Fruit fly (Drosophila melanogaster) whole organism, embryonic: ENCODE results near the gene GC.

Experiments
- ATbp ChIP-seq: fragments of 200-800 bp; sonication (Bioruptor generic); optimal IDR thresholded peaks from 2 replicates; lab custom pipeline; 2017; ENCODE audit warnings: missing biosample characterization, mild to moderate bottlenecking, missing genetic modification characterization, missing genetic modification reagents
- Atf-2 ChIP-seq: fragments of 200-800 bp; sonication (Bioruptor generic); optimal IDR thresholded peaks from 2 replicates; lab custom pipeline; 2016; ENCODE audit warnings: missing biosample characterization, missing genetic modification characterization
- B-H2 ChIP-seq: fragments of 200-800 bp; sonication (Bioruptor generic); optimal IDR thresholded peaks from 2 replicates; lab custom pipeline; 2018; ENCODE audit warnings: missing biosample characterization, mild to moderate bottlenecking, missing genetic modification characterization
- C15 ChIP-seq: fragments of 200-800 bp; sonication (Bioruptor generic); IDR thresholded peaks from 3 replicates; pipeline ENCODE4 v1.3.6; 2022; ENCODE audit warnings: missing biosample characterization, missing genetic modification characterization
- CG10366 ChIP-seq: fragments of 200-800 bp; sonication (Bioruptor generic); IDR thresholded peaks from 2 replicates; pipeline ENCODE4 v1.3.6; 2022; ENCODE audit warnings: missing biosample characterization, missing genetic modification characterization
- CG11504 ChIP-seq: fragments of 200-800 bp; sonication (Bioruptor generic); optimal IDR thresholded peaks from 3 replicates; lab custom pipeline; 2019; ENCODE audit warnings: missing biosample characterization, mild to moderate bottlenecking, missing genetic modification characterization, moderate library complexity
- CG12299 ChIP-seq: fragments of 200-800 bp; sonication (Bioruptor generic); optimal IDR thresholded peaks from 2 replicates; lab custom pipeline; 2018; ENCODE audit warnings: missing biosample characterization, mild to moderate bottlenecking, missing genetic modification characterization
- CG12659 ChIP-seq: fragments of 200-800 bp; sonication (Bioruptor generic); optimal IDR thresholded peaks from 3 replicates; lab custom pipeline; 2017; ENCODE audit warnings: mild to moderate bottlenecking, missing biosample characterization, missing genetic modification reagents, missing genetic modification characterization
- CG15479 ChIP-seq: fragments of 200-800 bp; sonication (Bioruptor generic); optimal IDR thresholded peaks from 3 replicates; lab custom pipeline; 2019; ENCODE audit warnings: missing biosample characterization, mild to moderate bottlenecking, missing genetic modification characterization, moderate library complexity
- CG15601 ChIP-seq: fragments of 200-800 bp; sonication (Bioruptor generic); optimal IDR thresholded peaks from 3 replicates; lab custom pipeline; 2019; ENCODE audit warnings: missing biosample characterization, mild to moderate bottlenecking, missing genetic modification characterization, moderate library complexity
- CG17802 ChIP-seq: fragments of 200-800 bp; sonication (Bioruptor generic); optimal IDR thresholded peaks from 2 replicates; lab custom pipeline; 2018; ENCODE audit warnings: missing biosample characterization, mild to moderate bottlenecking, missing genetic modification characterization, moderate library complexity
- CG18262 ChIP-seq: fragments of 200-800 bp; optimal IDR thresholded peaks from 3 replicates; lab custom pipeline; 2019; ENCODE audit warnings: missing biosample characterization, mild to moderate bottlenecking, missing genetic modification characterization, moderate library complexity
- CG18599 ChIP-seq: fragments of 200-800 bp; sonication (Bioruptor generic); optimal IDR thresholded peaks from 3 replicates; lab custom pipeline; 2017; ENCODE audit warnings: missing biosample characterization, missing genetic modification characterization, mild to moderate bottlenecking, moderate library complexity, missing genetic modification reagents
- CG2678 ChIP-seq: fragments of 200-800 bp; sonication (Bioruptor generic); optimal IDR thresholded peaks from 3 replicates; lab custom pipeline; 2019; ENCODE audit warnings: missing biosample characterization, mild to moderate bottlenecking, missing genetic modification characterization, moderate library complexity
- CG33213 ChIP-seq: fragments of 200-800 bp; sonication (Bioruptor generic); optimal IDR thresholded peaks from 3 replicates; lab custom pipeline; 2016; ENCODE audit warnings: missing biosample characterization, missing genetic modification characterization
- CG4328 ChIP-seq: fragments of 200-800 bp; sonication (Bioruptor generic); optimal IDR thresholded peaks from 3 replicates; lab custom pipeline; 2017; ENCODE audit warnings: missing biosample characterization, missing genetic modification reagents, missing genetic modification characterization
- CG6813 ChIP-seq: fragments of 200-800 bp; sonication (Bioruptor generic); optimal IDR thresholded peaks from 2 replicates; lab custom pipeline; 2017; ENCODE audit warnings: missing biosample characterization, missing genetic modification characterization, mild to moderate bottlenecking, moderate library complexity, missing genetic modification reagents
- CG7556 ChIP-seq: fragments of 200-800 bp; sonication (Bioruptor generic); optimal IDR thresholded peaks from 2 replicates; lab custom pipeline; 2017; ENCODE audit warnings: missing biosample characterization, mild to moderate bottlenecking, missing genetic modification characterization
- CG8290 ChIP-seq, 3 experiments: fragments of 200-800 bp; sonication (Bioruptor generic); optimal IDR thresholded peaks; 2 replicates each; lab custom pipeline; 2016 to 2019; ENCODE audit warnings: missing biosample characterization in 3 of 3, missing genetic modification characterization in 3 of 3, mild to moderate bottlenecking in 2 of 3, moderate library complexity in 1 of 3
- CG8765 ChIP-seq: fragments of 200-800 bp; sonication (Bioruptor generic); IDR thresholded peaks from 2 replicates; pipeline ENCODE4 v1.3.6; 2022; ENCODE audit warnings: missing biosample characterization, missing genetic modification characterization
- CG8944 ChIP-seq: fragments of 200-800 bp; sonication (Bioruptor generic); optimal IDR thresholded peaks from 3 replicates; lab custom pipeline; 2016; ENCODE audit warnings: missing biosample characterization, missing genetic modification characterization
- CG9727 ChIP-seq: fragments of 200-800 bp; sonication (Bioruptor generic); optimal IDR thresholded peaks from 3 replicates; lab custom pipeline; 2017; ENCODE audit warnings: missing biosample characterization, mild to moderate bottlenecking, missing genetic modification characterization
- Dfd ChIP-seq, 2 experiments: fragments of >200 bp; optimal IDR thresholded peaks; 2 replicates each; lab custom pipeline; 2017; ENCODE audit warnings: missing biosample characterization in 2 of 2, missing genetic modification characterization in 2 of 2
- Doc3 ChIP-seq: fragments of 200-800 bp; sonication (Bioruptor generic); IDR thresholded peaks from 3 replicates; pipeline ENCODE4 v1.3.6; 2022; ENCODE audit warnings: missing biosample characterization, missing genetic modification characterization; ENCODE audit not compliant: partially characterized antibody
- Drgx ChIP-seq: fragments of 200-800 bp; sonication (Bioruptor generic); IDR thresholded peaks from 2 replicates; pipeline ENCODE4 v1.3.6; 2022; ENCODE audit warnings: missing biosample characterization, missing genetic modification characterization
- Ets97D ChIP-seq: fragments of 200-800 bp; sonication (Bioruptor generic); optimal IDR thresholded peaks from 3 replicates; lab custom pipeline; 2016; ENCODE audit warnings: missing biosample characterization, missing genetic modification characterization
- HLH4C ChIP-seq: fragments of 200-800 bp; sonication (Bioruptor generic); IDR thresholded peaks from 3 replicates; pipeline ENCODE4 v1.3.6; 2022; ENCODE audit warnings: missing biosample characterization, missing genetic modification characterization; ENCODE audit not compliant: partially characterized antibody
- Lhr ChIP-seq: fragments of 200-800 bp; sonication (Bioruptor generic); optimal IDR thresholded peaks from 3 replicates; lab custom pipeline; 2017; ENCODE audit warnings: mild to moderate bottlenecking, missing biosample characterization, missing genetic modification reagents, missing genetic modification characterization
- Meics ChIP-seq: fragments of 200-800 bp; sonication (Bioruptor generic); optimal IDR thresholded peaks from 2 replicates; lab custom pipeline; 2017; ENCODE audit warnings: missing biosample characterization, mild to moderate bottlenecking, missing genetic modification characterization
- Six4 ChIP-seq: fragments of 200-800 bp; sonication (Bioruptor generic); optimal IDR thresholded peaks from 2 replicates; lab custom pipeline; 2016; ENCODE audit warnings: missing biosample characterization, missing genetic modification characterization
- Tbp ChIP-seq: fragments of >200 bp; optimal IDR thresholded peaks from 2 replicates; lab custom pipeline; 2018; ENCODE audit warnings: missing biosample characterization, missing genetic modification characterization
- Xrp1 ChIP-seq: fragments of 200-800 bp; sonication (Bioruptor generic); IDR thresholded peaks from 2 replicates; pipeline ENCODE4 v1.3.6; 2022; ENCODE audit warnings: missing biosample characterization, missing genetic modification characterization
- YL-1 ChIP-seq: fragments of 200-800 bp; sonication (Bioruptor generic); optimal IDR thresholded peaks from 3 replicates; lab custom pipeline; 2017; ENCODE audit warnings: missing biosample characterization, mild to moderate bottlenecking, missing genetic modification characterization
- amos ChIP-seq: fragments of 200-800 bp; sonication (Bioruptor generic); IDR thresholded peaks from 2 replicates; pipeline ENCODE4 v1.3.6; 2022; ENCODE audit warnings: missing biosample characterization, missing genetic modification characterization; ENCODE audit not compliant: partially characterized antibody
- ash1 ChIP-seq: fragments of 200-800 bp; sonication (Bioruptor generic); optimal IDR thresholded peaks from 2 replicates; lab custom pipeline; 2018; ENCODE audit warnings: missing biosample characterization, mild to moderate bottlenecking, missing genetic modification characterization
- ato ChIP-seq: fragments of 200-800 bp; sonication (Bioruptor generic); IDR thresholded peaks from 2 replicates; pipeline ENCODE4 v1.3.6; 2022; ENCODE audit warnings: missing biosample characterization, missing genetic modification characterization; ENCODE audit not compliant: partially characterized antibody
- cg ChIP-seq: fragments of 200-800 bp; sonication (Bioruptor generic); optimal IDR thresholded peaks from 3 replicates; lab custom pipeline; 2019; ENCODE audit warnings: missing biosample characterization, mild to moderate bottlenecking, missing genetic modification characterization, moderate library complexity
- dimm ChIP-seq: fragments of 200-800 bp; sonication (Bioruptor generic); IDR thresholded peaks from 2 replicates; pipeline ENCODE4 v1.3.6; 2022; ENCODE audit warnings: missing biosample characterization, missing genetic modification characterization
- h ChIP-seq: fragments of >200 bp; optimal IDR thresholded peaks from 2 replicates; lab custom pipeline; 2017
- jigr1 ChIP-seq: fragments of 200-800 bp; sonication (Bioruptor generic); IDR thresholded peaks from 3 replicates; pipeline ENCODE4 v1.3.6; 2022; ENCODE audit warnings: missing biosample characterization, missing genetic modification characterization
- kni ChIP-seq: fragments of 200-800 bp; sonication (Bioruptor generic); optimal IDR thresholded peaks from 3 replicates; lab custom pipeline; 2017; ENCODE audit warnings: mild to moderate bottlenecking, missing biosample characterization, missing genetic modification reagents, missing genetic modification characterization
- mirr ChIP-seq: fragments of 200-800 bp; sonication (Bioruptor generic); optimal IDR thresholded peaks from 3 replicates; lab custom pipeline; 2018; ENCODE audit warnings: missing biosample characterization, mild to moderate bottlenecking, missing genetic modification characterization
- otp ChIP-seq: fragments of 200-800 bp; sonication (Bioruptor generic); IDR thresholded peaks from 3 replicates; pipeline ENCODE4, ENCODE4 v1.3.6; 2022; ENCODE audit warnings: missing biosample characterization, missing genetic modification characterization
- pfk ChIP-seq: fragments of 200-800 bp; sonication (Bioruptor generic); optimal IDR thresholded peaks from 2 replicates; lab custom pipeline; 2018; ENCODE audit warnings: missing biosample characterization, mild to moderate bottlenecking, missing genetic modification characterization, moderate library complexity
- row ChIP-seq: fragments of 200-800 bp; sonication (Bioruptor generic); IDR thresholded peaks from 3 replicates; pipeline ENCODE4 v1.3.6; 2022; ENCODE audit warnings: missing biosample characterization, missing genetic modification characterization
- shn ChIP-seq: fragments of 200-800 bp; sonication (Bioruptor generic); optimal IDR thresholded peaks from 3 replicates; lab custom pipeline; 2016; ENCODE audit warnings: missing biosample characterization, missing genetic modification characterization
- sisA ChIP-seq: fragments of 200-800 bp; sonication (Bioruptor generic); IDR thresholded peaks from 2 replicates; pipeline ENCODE4 v1.3.6; 2022; ENCODE audit warnings: missing biosample characterization, missing genetic modification characterization
- wek ChIP-seq: fragments of 200-800 bp; sonication (Bioruptor generic); optimal IDR thresholded peaks from 3 replicates; lab custom pipeline; 2018; ENCODE audit warnings: missing biosample characterization, mild to moderate bottlenecking, missing genetic modification characterization, moderate library complexity
- yki ChIP-seq: fragments of >200 bp; optimal IDR thresholded peaks from 3 replicates; lab custom pipeline; 2018

GC gene

DNA sequence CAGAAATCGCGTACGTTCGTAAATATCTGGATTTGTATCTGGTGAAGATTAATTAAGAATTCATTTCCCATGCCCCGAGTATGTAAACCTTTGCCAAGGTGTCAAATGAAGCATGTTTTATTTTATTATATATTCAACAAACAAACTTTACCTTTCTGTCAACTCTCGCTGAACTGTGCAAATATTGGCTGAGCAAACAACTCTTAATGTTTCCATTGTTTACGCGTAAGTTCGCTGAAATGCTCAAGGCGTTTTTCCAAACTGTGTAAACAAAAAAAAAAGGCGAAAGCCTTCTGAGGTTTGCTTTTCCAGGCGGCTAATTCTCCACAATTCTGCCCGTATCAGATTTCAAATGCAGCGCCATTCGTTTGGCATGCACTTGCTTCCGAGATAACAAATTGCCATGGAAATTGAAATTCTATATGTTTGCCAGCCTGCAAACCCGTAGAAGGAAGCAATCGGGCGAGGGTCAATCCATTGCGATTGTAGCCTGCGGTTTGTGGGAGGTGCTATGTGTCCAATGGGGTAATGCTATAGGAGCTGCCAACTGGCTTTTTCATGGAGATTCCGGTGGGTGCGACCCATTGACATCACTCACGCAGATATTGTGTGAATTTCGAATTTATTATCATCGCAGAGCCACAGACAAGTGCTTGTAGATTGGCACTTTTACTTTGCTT, 37.3 kb downstream of the GC start (continued):
- TF ChIP-seq amos (GFP tag; lab: Robert Waterston, UW) = no peak
- TF ChIP-seq C15 = peak; percentile 45; the same call in 1 of the 3 replicates
- TF ChIP-seq CG15479 = no peak
- no peak for TF ChIP-seq CG18262 (tag; lab: Kevin White, UChicago)
- peak; percentile 66 for TF ChIP-seq CG4328 (GFP tag; lab: Kevin White, UChicago)
- TF ChIP-seq Atf-2 = no peak
- TF ChIP-seq CG12299 (tag; lab: Kevin White, UChicago) = peak; percentile 79
- peak; percentile 11 for TF ChIP-seq CG15601 (tag; lab: Kevin White, UChicago)
- peak; percentile 63 for TF ChIP-seq CG33213
- TF ChIP-seq dimm (GFP tag; lab: Robert Waterston, UW) = no peak
- TF ChIP-seq CG11504 (tag; lab: Kevin White, UChicago) = no peak
- no peak for TF ChIP-seq Tbp
- TF ChIP-seq Lhr (GFP tag; lab: Kevin White, UChicago) = no peak
- TF ChIP-seq sisA (GFP tag; lab: Robert Waterston, UW) = no peak
- TF ChIP-seq Meics = peak; percentile 90
- TF ChIP-seq h (lab: Kevin White, UChicago) = no peak
- TF ChIP-seq CG7556 (GFP tag; lab: Kevin White, UChicago) = peak; percentile 65
- TF ChIP-seq mirr (GFP tag; lab: Kevin White, UChicago) = peak; percentile 81
- no peak for TF ChIP-seq kni
- TF ChIP-seq yki (lab: Kevin White, UChicago) = no peak
- TF ChIP-seq row (GFP tag; lab: Robert Waterston, UW) = no peak
- peak; percentile 75 for TF ChIP-seq CG9727 (GFP tag; lab: Kevin White, UChicago)
- no peak for TF ChIP-seq jigr1 (GFP tag; lab: Robert Waterston, UW)
- TF ChIP-seq CG17802 (tag; lab: Kevin White, UChicago) = no peak
- no peak for TF ChIP-seq B-H2 (GFP tag; lab: Kevin White, UChicago)
- TF ChIP-seq ash1 = peak; percentile 79
- TF ChIP-seq Drgx (GFP tag; lab: Robert Waterston, UW) = peak; percentile 29; the same call in 1 of the 2 replicates
- TF ChIP-seq shn (GFP tag; lab: Kevin White, UChicago) = no peak
- TF ChIP-seq Dfd (GFP tag; optimal IDR thresholded peaks at IDR 0.05; lab: Kevin White, UChicago) = no peak
- TF ChIP-seq wek = peak; percentile 65
- peak; percentile 96 for TF ChIP-seq CG18599 (GFP tag; lab: Kevin White, UChicago)
- 0 out of 3 replicates have a peak, but pooled peaks have one; percentile 9 for TF ChIP-seq otp (GFP tag; lab: Robert Waterston, UW)
- TF ChIP-seq CG6813 = peak; percentile 95
- TF ChIP-seq ato = no peak
- no peak for TF ChIP-seq CG10366 (GFP tag; lab: Robert Waterston, UW)
- TF ChIP-seq CG8290 (GFP tag; optimal IDR thresholded peaks at IDR 0.05; lab: Kevin White, UChicago) = no peak
- no peak for TF ChIP-seq CG8290 (tag; optimal IDR thresholded peaks at IDR 0.05; lab: Kevin White, UChicago)
- TF ChIP-seq CG2678 = peak; percentile 88
- TF ChIP-seq CG8944 (GFP tag; lab: Kevin White, UChicago) = peak; percentile 3
- peak; percentile 44 for TF ChIP-seq YL-1
- peak; percentile 80 for TF ChIP-seq CG12659
- TF ChIP-seq CG8765 (GFP tag; lab: Robert Waterston, UW) = no peak
- peak; percentile 76 for TF ChIP-seq ATbp
- peak; percentile 57; the same call in 1 of the 2 replicates for TF ChIP-seq Xrp1
- peak; percentile 21 for TF ChIP-seq Ets97D (GFP tag; lab: Kevin White, UChicago)
- no peak for TF ChIP-seq cg (GFP tag; lab: Kevin White, UChicago)
- peak; percentile 26 for TF ChIP-seq Six4 (GFP tag; lab: Kevin White, UChicago)
- TF ChIP-seq pfk (GFP tag; lab: Kevin White, UChicago) = peak; percentile 46
- TF ChIP-seq HLH4C (GFP tag; lab: Robert Waterston, UW) = no peak
- no peak for TF ChIP-seq Doc3 (GFP tag; lab: Robert Waterston, UW)
